Worm (Caenorhabditis elegans) whole organism, young adult: ENCODE data around the gene C28D4.18.
A peak's percentile ranks its signal among the peaks of the same experiment; 100 is the strongest.

ENCODE experiments used
- B0019.2 ChIP-seq: fragments of 200-800 bp; sonication (Bioruptor generic); conservative IDR thresholded peaks from 2 replicates; pipeline ENCODE4 v1.3.6; 2022; ENCODE audit warnings: missing genetic modification reagents, missing genetic modification characterization, missing compliant biosample characterization
- B0035.1 ChIP-seq: sonication (generic microtip); optimal IDR thresholded peaks from 2 replicates; lab custom pipeline; 2016; ENCODE audit warnings: missing genetic modification characterization, mild to moderate bottlenecking, missing compliant biosample characterization, missing genotype, missing genetic modification reagents
- B0261.1 ChIP-seq: sonication (generic microtip); optimal IDR thresholded peaks from 2 replicates; lab custom pipeline; 2016; ENCODE audit warnings: mild to moderate bottlenecking, missing genetic modification characterization, moderate library complexity, missing compliant biosample characterization
- C17E4.6 ChIP-seq: fragments of 200-800 bp; sonication (Bioruptor generic); IDR thresholded peaks from 2 replicates; pipeline ENCODE4 v1.3.6; 2022; ENCODE audit warnings: missing genetic modification reagents, missing genetic modification characterization, missing compliant biosample characterization
- D2030.7 ChIP-seq: fragments of 200-800 bp; sonication (Bioruptor generic); IDR thresholded peaks from 2 replicates; pipeline ENCODE4 v1.3.6; 2022; ENCODE audit warnings: missing genetic modification reagents, missing genetic modification characterization, missing compliant biosample characterization
- F22D6.2 ChIP-seq: sonication (generic microtip); optimal IDR thresholded peaks from 2 replicates; lab custom pipeline; 2016; ENCODE audit warnings: mild to moderate bottlenecking, missing genetic modification characterization, missing compliant biosample characterization
- F39B2.1 ChIP-seq: fragments of 200-800 bp; sonication (Bioruptor generic); IDR thresholded peaks from 2 replicates; pipeline ENCODE4 v1.3.6; 2022; ENCODE audit warnings: missing genetic modification reagents, missing genetic modification characterization, missing compliant biosample characterization
- F55B11.4 ChIP-seq: sonication (generic microtip); optimal IDR thresholded peaks from 2 replicates; lab custom pipeline; 2016; ENCODE audit warnings: missing compliant biosample characterization, missing genetic modification characterization, borderline replicate concordance; ENCODE audit not compliant: insufficient read depth
- F57A8.1 ChIP-seq: fragments of 200-800 bp; sonication (Bioruptor generic); optimal IDR thresholded peaks from 2 replicates; lab custom pipeline; 2018; ENCODE audit warnings: mild to moderate bottlenecking, missing genetic modification characterization, moderate library complexity, missing compliant biosample characterization
- K11D2.4 ChIP-seq: fragments of 200-800 bp; sonication (Bioruptor generic); IDR thresholded peaks from 2 replicates; pipeline ENCODE4 v1.3.6; 2022; ENCODE audit warnings: missing genetic modification reagents, missing genetic modification characterization, missing compliant biosample characterization
- T07F8.4 ChIP-seq: sonication (generic microtip); optimal IDR thresholded peaks from 2 replicates; lab custom pipeline; 2016; ENCODE audit warnings: mild to moderate bottlenecking, missing genetic modification characterization, moderate library complexity, missing compliant biosample characterization
- T26A5.8 ChIP-seq: sonication (generic microtip); optimal IDR thresholded peaks from 2 replicates; lab custom pipeline; 2016; ENCODE audit warnings: missing genetic modification characterization, missing compliant biosample characterization
- Y53F4B.3 ChIP-seq: fragments of 200-800 bp; sonication (Bioruptor generic); IDR thresholded peaks from 2 replicates; pipeline ENCODE4 v1.3.6; 2022; ENCODE audit warnings: missing genetic modification reagents, missing genetic modification characterization, missing compliant biosample characterization
- Y79H2A.3 ChIP-seq: fragments of 200-800 bp; sonication (Bioruptor generic); conservative IDR thresholded peaks from 2 replicates; pipeline ENCODE4 v1.3.6; 2022; ENCODE audit warnings: missing genetic modification reagents, missing genetic modification characterization, missing compliant biosample characterization
- athp-1 ChIP-seq: sonication (generic microtip); optimal IDR thresholded peaks from 2 replicates; lab custom pipeline; 2017; ENCODE audit warnings: mild to moderate bottlenecking, missing genetic modification characterization, missing compliant biosample characterization
- cebp-1 ChIP-seq, 2 experiments: fragments of 200-800 bp in 1 of 2; sonication (Bioruptor generic) in 1 of 2; sonication (generic microtip) in 1 of 2; IDR thresholded peaks in 1 of 2; optimal IDR thresholded peaks in 1 of 2; 2 replicates each; pipeline versions ENCODE4 v1.3.6 to Lab custom; 2017 to 2022; ENCODE audit warnings: missing compliant biosample characterization in 2 of 2, missing genetic modification characterization in 2 of 2, mild to moderate bottlenecking in 1 of 2, missing genetic modification reagents in 1 of 2, moderate library complexity in 1 of 2
- ceh-100 ChIP-seq: fragments of 200-800 bp; sonication (Bioruptor generic); IDR thresholded peaks from 2 replicates; pipeline ENCODE4 v1.3.6; 2022; ENCODE audit warnings: missing genetic modification reagents, missing genetic modification characterization, missing compliant biosample characterization
- ceh-27 ChIP-seq: fragments of 200-800 bp; sonication (Bioruptor generic); optimal IDR thresholded peaks from 2 replicates; lab custom pipeline; 2018; ENCODE audit warnings: mild to moderate bottlenecking, missing genetic modification characterization, moderate library complexity, missing compliant biosample characterization
- ceh-58 ChIP-seq: fragments of 200-800 bp; sonication (Bioruptor generic); IDR thresholded peaks from 2 replicates; pipeline ENCODE4 v1.3.6; 2022; ENCODE audit warnings: missing genetic modification characterization, missing compliant biosample characterization
- ceh-91 ChIP-seq: fragments of 200-800 bp; sonication (Bioruptor generic); IDR thresholded peaks from 2 replicates; pipeline ENCODE4 v1.3.6; 2022; ENCODE audit warnings: missing genetic modification reagents, missing genetic modification characterization, missing compliant biosample characterization
- chd-7 ChIP-seq: sonication (generic microtip); optimal IDR thresholded peaks from 2 replicates; lab custom pipeline; 2016; ENCODE audit warnings: mild to moderate bottlenecking, missing genetic modification characterization, moderate library complexity, missing compliant biosample characterization
- egrh-3 ChIP-seq: fragments of 200-800 bp; sonication (Bioruptor generic); IDR thresholded peaks from 2 replicates; pipeline ENCODE4 v1.3.6; 2022; ENCODE audit warnings: missing genetic modification reagents, missing genetic modification characterization, missing compliant biosample characterization
- hlh-12 ChIP-seq: sonication (generic microtip); optimal IDR thresholded peaks from 2 replicates; lab custom pipeline; 2016; ENCODE audit warnings: missing genetic modification characterization, missing compliant biosample characterization
- hrde-1 ChIP-seq: sonication (generic microtip); optimal IDR thresholded peaks from 2 replicates; lab custom pipeline; 2016; ENCODE audit warnings: missing genetic modification characterization, mild to moderate bottlenecking, missing compliant biosample characterization, moderate library complexity, missing genotype, missing genetic modification reagents, borderline replicate concordance
- lag-1 ChIP-seq: fragments of 200-800 bp; sonication (Bioruptor generic); IDR thresholded peaks from 2 replicates; pipeline ENCODE4 v1.3.6; 2022; ENCODE audit warnings: missing genetic modification reagents, missing genetic modification characterization, missing compliant biosample characterization
- let-607 ChIP-seq, 2 experiments: fragments of 200-800 bp in 1 of 2; sonication (Bioruptor generic) in 1 of 2; sonication (generic microtip) in 1 of 2; optimal IDR thresholded peaks; 2 replicates each; lab custom pipeline; 2016 to 2018; ENCODE audit warnings: mild to moderate bottlenecking in 2 of 2, missing compliant biosample characterization in 2 of 2, missing genetic modification characterization in 2 of 2, moderate library complexity in 2 of 2, missing genotype in 1 of 2
- lin-26 ChIP-seq: fragments of 200-800 bp; sonication (Bioruptor generic); IDR thresholded peaks from 2 replicates; pipeline ENCODE4 v1.3.6; 2022; ENCODE audit warnings: missing genetic modification reagents, missing genetic modification characterization, missing compliant biosample characterization
- lin-54 ChIP-seq: fragments of 200-800 bp; sonication (Bioruptor generic); optimal IDR thresholded peaks from 2 replicates; lab custom pipeline; 2018; ENCODE audit warnings: mild to moderate bottlenecking, missing genetic modification characterization, missing compliant biosample characterization
- lsl-1 ChIP-seq: fragments of 200-800 bp; sonication (Bioruptor generic); optimal IDR thresholded peaks from 2 replicates; lab custom pipeline; 2018; ENCODE audit warnings: mild to moderate bottlenecking, missing genetic modification characterization, moderate library complexity, missing compliant biosample characterization
- mes-4 ChIP-seq: sonication (generic microtip); optimal IDR thresholded peaks from 2 replicates; lab custom pipeline; 2016; ENCODE audit warnings: missing genotype, missing genetic modification characterization, missing compliant biosample characterization
- nfya-2 ChIP-seq: fragments of 200-800 bp; sonication (Bioruptor generic); IDR thresholded peaks from 2 replicates; pipeline ENCODE4 v1.3.6; 2022; ENCODE audit warnings: missing genetic modification reagents, missing genetic modification characterization, missing compliant biosample characterization
- nfyb-1 ChIP-seq: fragments of 200-800 bp; sonication (Bioruptor generic); IDR thresholded peaks from 2 replicates; pipeline ENCODE4 v1.3.6; 2022; ENCODE audit warnings: missing genetic modification reagents, missing genetic modification characterization, missing compliant biosample characterization
- nhr-80 ChIP-seq: sonication (generic microtip); optimal IDR thresholded peaks from 2 replicates; lab custom pipeline; 2016; ENCODE audit warnings: missing genetic modification characterization, missing compliant biosample characterization
- nhr-90 ChIP-seq: sonication (generic microtip); optimal IDR thresholded peaks from 2 replicates; lab custom pipeline; 2016; ENCODE audit warnings: missing genotype, mild to moderate bottlenecking, missing genetic modification characterization, missing compliant biosample characterization
- pbrm-1 ChIP-seq: fragments of 200-800 bp; sonication (Bioruptor generic); IDR thresholded peaks from 2 replicates; pipeline ENCODE4 v1.3.6; 2022; ENCODE audit warnings: missing genetic modification reagents, missing genetic modification characterization, missing compliant biosample characterization
- repo-1 ChIP-seq: sonication (generic microtip); optimal IDR thresholded peaks from 2 replicates; lab custom pipeline; 2017; ENCODE audit warnings: mild to moderate bottlenecking, missing genetic modification characterization, missing compliant biosample characterization
- snpc-3.4 ChIP-seq: sonication (generic microtip); optimal IDR thresholded peaks from 2 replicates; lab custom pipeline; 2017; ENCODE audit warnings: missing genetic modification characterization, mild to moderate bottlenecking, missing compliant biosample characterization, antibody characterized with exemption, moderate library complexity, missing genotype, missing genetic modification reagents
- tbp1 ChIP-seq: fragments of 200-800 bp; sonication (Bioruptor generic); optimal IDR thresholded peaks from 2 replicates; lab custom pipeline; 2018; ENCODE audit warnings: mild to moderate bottlenecking, missing genetic modification characterization, missing compliant biosample characterization
- tbx-9 ChIP-seq: sonication (generic microtip); optimal IDR thresholded peaks from 2 replicates; lab custom pipeline; 2016; ENCODE audit warnings: borderline replicate concordance, missing genetic modification characterization, inconsistent platforms, missing compliant biosample characterization
- unc-130 ChIP-seq: sonication (generic microtip); optimal IDR thresholded peaks from 2 replicates; lab custom pipeline; 2016; ENCODE audit warnings: missing genetic modification reagents, missing genetic modification characterization, missing compliant biosample characterization
- zim-3 ChIP-seq: sonication (generic microtip); optimal IDR thresholded peaks from 2 replicates; lab custom pipeline; 2017; ENCODE audit warnings: mild to moderate bottlenecking, missing genetic modification characterization, moderate library complexity, missing compliant biosample characterization
- ztf-25 ChIP-seq: fragments of 200-800 bp; sonication (Bioruptor generic); IDR thresholded peaks from 2 replicates; pipeline ENCODE4 v1.3.6; 2022; ENCODE audit warnings: missing genetic modification reagents, missing genetic modification characterization, missing compliant biosample characterization
- ztf-28 ChIP-seq: fragments of 200-800 bp; sonication (Bioruptor generic); IDR thresholded peaks from 2 replicates; pipeline ENCODE4 v1.3.6; 2022; ENCODE audit warnings: missing genetic modification reagents, missing genetic modification characterization, missing compliant biosample characterization
- ztf-3 ChIP-seq: fragments of 200-800 bp; sonication (Bioruptor generic); optimal IDR thresholded peaks from 2 replicates; lab custom pipeline; 2018; ENCODE audit warnings: mild to moderate bottlenecking, missing genetic modification characterization, missing compliant biosample characterization
- ztf-6 ChIP-seq: fragments of 200-800 bp; sonication (Bioruptor generic); IDR thresholded peaks from 2 replicates; pipeline ENCODE4 v1.3.6; 2022; ENCODE audit warnings: missing genetic modification reagents, missing genetic modification characterization, missing compliant biosample characterization

Gene C28D4.18

ce11 chrIV:9676535-9676934 lies 48.5 kb upstream of the C28D4.18 start (continued):
- TF ChIP-seq cebp-1 (GFP tag; IDR thresholded peaks at IDR 0.05; lab: Robert Waterston, UW) (no peak), cebp-1 (tag; optimal IDR thresholded peaks at IDR 0.05; lab: Kevin White, UChicago) (peak; percentile 9), nhr-80 (tag; lab: Kevin White, UChicago) (peak; percentile 56), egrh-3 (GFP tag; lab: Robert Waterston, UW) (no peak), F22D6.2 (tag; lab: Kevin White, UChicago) (no peak)

ce11 chrIV:9677226-9677992 lies 47.7 kb upstream of the C28D4.18 start:
- no peak for TF ChIP-seq ztf-6 (GFP tag; lab: Robert Waterston, UW)
- no peak for TF ChIP-seq nfyb-1 (GFP tag; lab: Robert Waterston, UW)
- peak; percentile 79 for TF ChIP-seq nhr-80 (tag; lab: Kevin White, UChicago)
- no peak for TF ChIP-seq B0019.2 (GFP tag; lab: Robert Waterston, UW)
- TF ChIP-seq pbrm-1 (GFP tag; lab: Robert Waterston, UW): no peak
- peak; percentile 15 for TF ChIP-seq lin-54 (GFP tag; lab: Kevin White, UChicago)
- TF ChIP-seq hrde-1 (tag; lab: Kevin White, UChicago): no peak
- TF ChIP-seq mes-4 (tag; lab: Kevin White, UChicago): no peak
- TF ChIP-seq ceh-58: no peak
- TF ChIP-seq D2030.7 (GFP tag; lab: Robert Waterston, UW): no peak
- no peak for TF ChIP-seq F39B2.1 (GFP tag; lab: Robert Waterston, UW)
- TF ChIP-seq repo-1 (tag; lab: Kevin White, UChicago): no peak
- TF ChIP-seq F55B11.4 (tag; lab: Kevin White, UChicago): no peak
- no peak for TF ChIP-seq F57A8.1
- TF ChIP-seq C17E4.6 (GFP tag; lab: Robert Waterston, UW): no peak
- no peak for TF ChIP-seq athp-1
- TF ChIP-seq let-607 (tag; optimal IDR thresholded peaks at IDR 0.05; lab: Kevin White, UChicago): peak in 1 of 2 experiments; percentile 69
- no peak for TF ChIP-seq B0035.1 (tag; lab: Kevin White, UChicago)
- no peak for TF ChIP-seq B0261.1 (tag; lab: Kevin White, UChicago)
- no peak for TF ChIP-seq ztf-3 (GFP tag; lab: Kevin White, UChicago)
- no peak for TF ChIP-seq F22D6.2 (tag; lab: Kevin White, UChicago)
- TF ChIP-seq K11D2.4 (GFP tag; lab: Robert Waterston, UW): peak; percentile 71; the same call in 1 of the 2 replicates
- no peak for TF ChIP-seq ceh-100 (GFP tag; lab: Robert Waterston, UW)
- TF ChIP-seq chd-7 (tag; lab: Kevin White, UChicago): peak; percentile 42
- TF ChIP-seq hlh-12 (tag; lab: Kevin White, UChicago): no peak
- no peak for TF ChIP-seq Y79H2A.3 (GFP tag; lab: Robert Waterston, UW)
- TF ChIP-seq unc-130 (GFP tag; lab: Kevin White, UChicago): no peak
- no peak for TF ChIP-seq ztf-25
- no peak for TF ChIP-seq nhr-90 (tag; lab: Kevin White, UChicago)
- no peak for TF ChIP-seq T26A5.8
- no peak for TF ChIP-seq ceh-91 (GFP tag; lab: Robert Waterston, UW)
- TF ChIP-seq Y53F4B.3 (GFP tag; lab: Robert Waterston, UW): no peak
- TF ChIP-seq lsl-1 (GFP tag; lab: Kevin White, UChicago): no peak
- TF ChIP-seq tbp1 (GFP tag; lab: Kevin White, UChicago): no peak
- TF ChIP-seq snpc-3.4 (tag; lab: Kevin White, UChicago): no peak
- TF ChIP-seq zim-3: no peak
- no peak for TF ChIP-seq T07F8.4 (tag; lab: Kevin White, UChicago)
- TF ChIP-seq tbx-9: no peak
- TF ChIP-seq nfya-2 (GFP tag; lab: Robert Waterston, UW): no peak
- TF ChIP-seq lag-1: no peak
- TF ChIP-seq ztf-28: no peak
- no peak for TF ChIP-seq lin-26 (GFP tag; lab: Robert Waterston, UW)
- TF ChIP-seq ceh-27 (GFP tag; lab: Kevin White, UChicago): peak; percentile 55
